Worm (Caenorhabditis elegans): ENCODE measurements around the gene sna-3.

The sna-3 gene

ce11 chrIII:6158642-6159475 lies 47.2 kb downstream of the sna-3 start, which contains the start of gene nfm-1 (continued):
- TF ChIP-seq dmd-9 (GFP tag; IDR thresholded peaks at IDR 0.05) (peak; percentile 76), dpl-1 (GFP tag; optimal IDR thresholded peaks at IDR 0.05) (peak; percentile 33), spr-1 (tag; optimal IDR thresholded peaks at IDR 0.05) (peak; percentile 67), mdl-1 (tag; optimal IDR thresholded peaks at IDR 0.05) (peak in 1 of 2 experiments; percentile 44), zfp-2 (tag; optimal IDR thresholded peaks at IDR 0.05) (peak; percentile 12), ceh-20 (GFP tag; IDR thresholded peaks at IDR 0.05) (peak; percentile 14; the same call in 1 of the 2 replicates), ctbp-1 (GFP tag; IDR thresholded peaks at IDR 0.05) (peak; percentile 82), daf-16 (GFP tag; optimal IDR thresholded peaks at IDR 0.05) (peak; percentile 5 to 63), daf-16 (tag; optimal IDR thresholded peaks at IDR 0.05) (peak; percentile 90), lsy-2 (tag; optimal IDR thresholded peaks at IDR 0.05) (peak in 1 of 2 experiments; percentile 63), lin-38 (GFP tag; IDR thresholded peaks at IDR 0.05) (peak; percentile 76), D1046.2 (GFP tag; IDR thresholded peaks at IDR 0.05) (peak; percentile 85; the same call in 1 of the 2 replicates), nhr-77 (tag; optimal IDR thresholded peaks at IDR 0.05) (peak; percentile 75), F10B5.3 (tag; optimal IDR thresholded peaks at IDR 0.05) (no peak), ZK337.2 (GFP tag; IDR thresholded peaks at IDR 0.05) (no peak), spr-3 (GFP tag; optimal IDR thresholded peaks at IDR 0.05) (peak; percentile 69), fos-1 (tag; optimal IDR thresholded peaks at IDR 0.05) (no peak), mep-1 (tag; optimal IDR thresholded peaks at IDR 0.05) (peak; percentile 63), aha-1 (tag) (peak; percentile 59), zip-11 (GFP tag; IDR thresholded peaks at IDR 0.05) (peak; percentile 70; the same call in 1 of the 2 replicates), Y48G9A.11 (GFP tag; IDR thresholded peaks at IDR 0.05) (peak; percentile 88), ztf-11 (tag; optimal IDR thresholded peaks at IDR 0.05) (no peak), set-16 (GFP tag; IDR thresholded peaks at IDR 0.05) (no peak), nhr-48 (tag; optimal IDR thresholded peaks at IDR 0.05) (peak; percentile 78), F44E2.7 (GFP tag; IDR thresholded peaks at IDR 0.05) (0 out of 2 replicates have a peak, but pooled peaks have one; percentile 41), madf-9 (GFP tag; conservative IDR thresholded peaks at IDR 0.05) (peak; percentile 71), attf-4 (tag; optimal IDR thresholded peaks at IDR 0.05) (no peak), egl-43 (GFP tag; IDR thresholded peaks at IDR 0.05) (peak; percentile 93)

- TF ChIP-seq nhr-102 (tag; optimal IDR thresholded peaks at IDR 0.05) (no peak), daf-16 (GFP tag; optimal IDR thresholded peaks at IDR 0.05) (peak in 1 of 2 experiments; percentile 56), daf-16 (tag; optimal IDR thresholded peaks at IDR 0.05) (no peak), lin-39 (tag; optimal IDR thresholded peaks at IDR 0.05) (no peak), mep-1 (tag; optimal IDR thresholded peaks at IDR 0.05) (no peak), ZK337.2 (GFP tag; IDR thresholded peaks at IDR 0.05) (no peak), madf-5 (GFP tag; IDR thresholded peaks at IDR 0.05) (no peak), lim-7 (GFP tag; IDR thresholded peaks at IDR 0.05) (peak; percentile 16; the same call in 1 of the 2 replicates), nhr-6 (tag; optimal IDR thresholded peaks at IDR 0.05) (no peak), F49E8.2 (tag; optimal IDR thresholded peaks at IDR 0.05; ENCODE audit: borderline replicate concordance) (no peak), unc-62 (GFP tag; optimal IDR thresholded peaks at IDR 0.05 in 1 of 2) (no peak), unc-62 (tag; optimal IDR thresholded peaks at IDR 0.05) (no peak), hlh-11 (tag; optimal IDR thresholded peaks at IDR 0.05) (peak; percentile 30), pqm-1 (tag; optimal IDR thresholded peaks at IDR 0.05) (no peak), ama-1 (optimal IDR thresholded peaks at IDR 0.05) (no peak), ctbp-1 (GFP tag; IDR thresholded peaks at IDR 0.05) (no peak), nhr-111 (GFP tag; optimal IDR thresholded peaks at IDR 0.05) (no peak), sdz-12 (GFP tag; optimal IDR thresholded peaks at IDR 0.05) (no peak), set-16 (GFP tag; IDR thresholded peaks at IDR 0.05) (peak; percentile 45; the same call in 1 of the 2 replicates)
Observed at ce11 chrIII:6157708-6158321, 48.2 kb downstream of the sna-3 start, which contains the start of gene anmt-2. Gene anmt-2 (minus strand): TSS chrIII:6157758.

All from whole organism, L4 larva.